Fruit fly (Drosophila melanogaster) whole organism, wandering third instar larva: ENCODE results near the gene Mocs1.

Experiments
- Abd-B ChIP-seq: fragments of >200 bp; optimal IDR thresholded peaks from 2 replicates; lab custom pipeline; 2017; ENCODE audit warnings: missing biosample characterization, missing genetic modification characterization
- CG32264 ChIP-seq: fragments of 200-800 bp; sonication (Bioruptor generic); optimal IDR thresholded peaks from 2 replicates; lab custom pipeline; 2016; ENCODE audit warnings: missing biosample characterization, missing genetic modification characterization
- CG9705 ChIP-seq: fragments of 200-800 bp; sonication (Bioruptor generic); optimal IDR thresholded peaks from 2 replicates; lab custom pipeline; 2018; ENCODE audit warnings: missing biosample characterization, mild to moderate bottlenecking, missing genetic modification characterization
- CrebA ChIP-seq: fragments of 200-800 bp; sonication (Bioruptor generic); optimal IDR thresholded peaks from 2 replicates; lab custom pipeline; 2016; ENCODE audit warnings: missing biosample characterization, mild to moderate bottlenecking, missing genetic modification characterization, borderline replicate concordance
- Dfd ChIP-seq: fragments of >200 bp; optimal IDR thresholded peaks from 2 replicates; lab custom pipeline; 2017; ENCODE audit warnings: missing biosample characterization, missing genetic modification characterization
- Dif ChIP-seq: fragments of 200-275, 200-300 bp; sonication (Bioruptor generic); optimal IDR thresholded peaks from 2 replicates; lab custom pipeline; 2018; ENCODE audit warnings: missing biosample characterization, missing genetic modification characterization; ENCODE audit not compliant: partially characterized antibody
- GATAd ChIP-seq: sonication (Bioruptor generic); optimal IDR thresholded peaks from 2 replicates; lab custom pipeline; 2016; ENCODE audit warnings: missing biosample characterization, missing genetic modification characterization
- HLH106 ChIP-seq: fragments of 200-800 bp; optimal IDR thresholded peaks from 3 replicates; lab custom pipeline; 2019; ENCODE audit warnings: missing biosample characterization, mild to moderate bottlenecking, missing genetic modification characterization, moderate library complexity
- Hnf4 ChIP-seq: fragments of 200-800 bp; sonication (Bioruptor generic); optimal IDR thresholded peaks from 2 replicates; lab custom pipeline; 2016; ENCODE audit warnings: missing biosample characterization, mild to moderate bottlenecking, missing genetic modification characterization
- Hr78 ChIP-seq: fragments of >200 bp; optimal IDR thresholded peaks from 2 replicates; lab custom pipeline; 2017; ENCODE audit warnings: missing biosample characterization, missing genetic modification characterization
- Hr83 ChIP-seq: fragments of 200-300 bp; sonication (Bioruptor generic); optimal IDR thresholded peaks from 2 replicates; lab custom pipeline; 2016; ENCODE audit warnings: missing biosample characterization, mild to moderate bottlenecking, missing genetic modification characterization, moderate library complexity; ENCODE audit not compliant: poor library complexity, severe bottlenecking
- Jra ChIP-seq: sonication (Bioruptor generic); optimal IDR thresholded peaks from 2 replicates; lab custom pipeline; 2016; ENCODE audit warnings: missing biosample characterization, missing genetic modification characterization
- Mio ChIP-seq: sonication (Bioruptor generic); optimal IDR thresholded peaks from 2 replicates; lab custom pipeline; 2016; ENCODE audit warnings: missing biosample characterization, missing genetic modification characterization
- Myc ChIP-seq: fragments of >200 bp; optimal IDR thresholded peaks from 2 replicates; lab custom pipeline; 2017
- N ChIP-seq: fragments of >200 bp; optimal IDR thresholded peaks from 2 replicates; lab custom pipeline; 2018; ENCODE audit warnings: missing biosample characterization, missing external identifiers, missing genetic modification characterization
- OdsH ChIP-seq: fragments of 200-800 bp; sonication (Bioruptor generic); optimal IDR thresholded peaks from 2 replicates; lab custom pipeline; 2016; ENCODE audit warnings: missing biosample characterization, mild to moderate bottlenecking, missing genetic modification characterization
- Rel ChIP-seq, 2 experiments: fragments of 200-800 bp; sonication (Bioruptor generic) in 1 of 2; optimal IDR thresholded peaks; 2 replicates in 1 of 2; 3 replicates in 1 of 2; lab custom pipeline; 2016 to 2019; ENCODE audit warnings: mild to moderate bottlenecking in 2 of 2, missing biosample characterization in 2 of 2, missing genetic modification characterization in 2 of 2, moderate library complexity in 1 of 2
- Sp1 ChIP-seq: fragments of 200-800 bp; sonication (Bioruptor generic); optimal IDR thresholded peaks from 3 replicates; lab custom pipeline; 2019; ENCODE audit warnings: missing biosample characterization, mild to moderate bottlenecking, missing genetic modification characterization, moderate library complexity
- Vsx2 ChIP-seq: fragments of 200-300, 225-300 bp; sonication (Bioruptor generic); optimal IDR thresholded peaks from 2 replicates; lab custom pipeline; 2018; ENCODE audit warnings: missing biosample characterization, missing genetic modification characterization; ENCODE audit not compliant: partially characterized antibody
- br ChIP-seq: fragments of 200-800 bp; sonication (Bioruptor generic); optimal IDR thresholded peaks from 2 replicates; lab custom pipeline; 2016; ENCODE audit warnings: missing biosample characterization, missing genetic modification characterization
- brk ChIP-seq: fragments of 200-800 bp; sonication (Bioruptor generic); optimal IDR thresholded peaks from 2 replicates; lab custom pipeline; 2016; ENCODE audit warnings: missing biosample characterization, mild to moderate bottlenecking, missing genetic modification characterization
- dl ChIP-seq, 2 experiments: fragments of 175-275, 200-275 bp in 1 of 2; fragments of 200-275 bp in 1 of 2; sonication (Bioruptor generic); optimal IDR thresholded peaks; lab custom pipeline; 2018; ENCODE audit warnings: mild to moderate bottlenecking in 2 of 2, missing biosample characterization in 2 of 2, missing genetic modification characterization in 2 of 2, moderate library complexity in 2 of 2; ENCODE audit not compliant: partially characterized antibody in 2 of 2, insufficient read depth in 1 of 2
- dmrt93B ChIP-seq: fragments of 200-800 bp; sonication (Bioruptor generic); optimal IDR thresholded peaks from 2 replicates; lab custom pipeline; 2018; ENCODE audit warnings: missing biosample characterization, mild to moderate bottlenecking, missing genetic modification characterization
- dsf ChIP-seq: sonication (Bioruptor generic); optimal IDR thresholded peaks from 2 replicates; lab custom pipeline; 2016; ENCODE audit warnings: missing biosample characterization, missing genetic modification characterization, borderline replicate concordance
- ey ChIP-seq: fragments of 200-800 bp; sonication (Bioruptor generic); optimal IDR thresholded peaks from 2 replicates; lab custom pipeline; 2016; ENCODE audit warnings: missing biosample characterization, missing genetic modification characterization
- foxo ChIP-seq, 2 experiments: fragments of 200-800 bp; sonication (Bioruptor generic); optimal IDR thresholded peaks; 2 replicates in 1 of 2; 3 replicates in 1 of 2; lab custom pipeline; 2016 to 2017; ENCODE audit warnings: missing biosample characterization in 2 of 2, missing genetic modification characterization in 2 of 2
- fru ChIP-seq: fragments of 200-800 bp; sonication (Bioruptor generic); optimal IDR thresholded peaks from 3 replicates; lab custom pipeline; 2016; ENCODE audit warnings: missing biosample characterization, mild to moderate bottlenecking, missing genetic modification characterization
- h ChIP-seq: fragments of 200-800 bp; sonication (Bioruptor generic); optimal IDR thresholded peaks from 3 replicates; lab custom pipeline; 2016; ENCODE audit warnings: missing biosample characterization, mild to moderate bottlenecking, missing genetic modification characterization
- jim ChIP-seq: fragments of 175-275, 200-325 bp; sonication (Bioruptor generic); optimal IDR thresholded peaks from 2 replicates; lab custom pipeline; 2016; ENCODE audit warnings: missing biosample characterization, mild to moderate bottlenecking, missing genetic modification characterization
- lola ChIP-seq: fragments of >200 bp; optimal IDR thresholded peaks from 2 replicates; lab custom pipeline; 2017; ENCODE audit warnings: missing biosample characterization, missing genetic modification characterization
- pan ChIP-seq: fragments of >200 bp; optimal IDR thresholded peaks from 2 replicates; lab custom pipeline; 2017
- psq ChIP-seq: fragments of 200-800 bp; sonication (Bioruptor generic); optimal IDR thresholded peaks from 3 replicates; lab custom pipeline; 2017; ENCODE audit warnings: missing biosample characterization, mild to moderate bottlenecking, missing genetic modification characterization, moderate library complexity
- rgr ChIP-seq: fragments of 200-800 bp; sonication (Bioruptor generic); optimal IDR thresholded peaks from 3 replicates; lab custom pipeline; 2016; ENCODE audit warnings: missing biosample characterization, mild to moderate bottlenecking, missing genetic modification characterization
- sage ChIP-seq: fragments of 200-800 bp; sonication (Bioruptor generic); optimal IDR thresholded peaks from 2 replicates; lab custom pipeline; 2016; ENCODE audit warnings: missing biosample characterization, mild to moderate bottlenecking, missing genetic modification characterization
- sv ChIP-seq: fragments of 200-800 bp; sonication (Bioruptor generic); optimal IDR thresholded peaks from 3 replicates; lab custom pipeline; 2016; ENCODE audit warnings: missing biosample characterization, missing genetic modification characterization
- tai ChIP-seq: sonication (Bioruptor generic); optimal IDR thresholded peaks from 2 replicates; lab custom pipeline; 2016; ENCODE audit warnings: missing biosample characterization, missing genetic modification characterization
- usp ChIP-seq: fragments of >200 bp; optimal IDR thresholded peaks from 2 replicates; lab custom pipeline; 2017; ENCODE audit warnings: missing biosample characterization, missing genetic modification characterization
- woc ChIP-seq: sonication (Bioruptor generic); optimal IDR thresholded peaks from 2 replicates; lab custom pipeline; 2016; ENCODE audit warnings: missing biosample characterization, mild to moderate bottlenecking, missing genetic modification characterization

Gene Mocs1

DNA sequence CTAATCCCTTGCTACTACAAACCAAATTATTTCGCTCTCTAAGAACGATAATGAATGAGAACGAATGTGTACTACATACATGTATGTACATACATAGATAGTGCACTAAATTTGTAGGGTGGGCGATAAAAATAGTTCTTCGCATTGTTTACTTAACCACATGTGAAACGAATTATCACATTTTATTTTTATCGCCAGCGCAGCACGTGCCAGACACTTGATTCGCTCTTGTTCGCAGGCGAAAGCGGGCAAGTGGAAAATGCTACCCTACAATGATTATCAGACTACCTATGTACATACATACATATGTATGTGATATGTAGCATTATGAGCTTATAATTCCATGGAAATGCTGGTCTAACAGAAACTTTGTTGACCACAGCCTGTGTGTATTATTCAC is 15.5 kb downstream of the Mocs1 start:
- TF ChIP-seq CrebA, result no peak
- no peak for TF ChIP-seq rgr (GFP tag; lab: Kevin White, UChicago)
- no peak for TF ChIP-seq jim (GFP tag; lab: Kevin White, UChicago)
- no peak for TF ChIP-seq tai (GFP tag; lab: Kevin White, UChicago)
- no peak for TF ChIP-seq N (GFP tag; lab: Kevin White, UChicago)
- TF ChIP-seq fru (GFP tag; lab: Kevin White, UChicago), result no peak
- no peak for TF ChIP-seq HLH106 (tag; lab: Kevin White, UChicago)
- no peak for TF ChIP-seq dsf
- TF ChIP-seq ey, result no peak
- no peak for TF ChIP-seq woc
- TF ChIP-seq Vsx2 (GFP tag; lab: Kevin White, UChicago), result no peak
- TF ChIP-seq Mio, result no peak
- no peak for TF ChIP-seq usp (GFP tag; lab: Kevin White, UChicago)
- TF ChIP-seq Hnf4, result no peak

DNA sequence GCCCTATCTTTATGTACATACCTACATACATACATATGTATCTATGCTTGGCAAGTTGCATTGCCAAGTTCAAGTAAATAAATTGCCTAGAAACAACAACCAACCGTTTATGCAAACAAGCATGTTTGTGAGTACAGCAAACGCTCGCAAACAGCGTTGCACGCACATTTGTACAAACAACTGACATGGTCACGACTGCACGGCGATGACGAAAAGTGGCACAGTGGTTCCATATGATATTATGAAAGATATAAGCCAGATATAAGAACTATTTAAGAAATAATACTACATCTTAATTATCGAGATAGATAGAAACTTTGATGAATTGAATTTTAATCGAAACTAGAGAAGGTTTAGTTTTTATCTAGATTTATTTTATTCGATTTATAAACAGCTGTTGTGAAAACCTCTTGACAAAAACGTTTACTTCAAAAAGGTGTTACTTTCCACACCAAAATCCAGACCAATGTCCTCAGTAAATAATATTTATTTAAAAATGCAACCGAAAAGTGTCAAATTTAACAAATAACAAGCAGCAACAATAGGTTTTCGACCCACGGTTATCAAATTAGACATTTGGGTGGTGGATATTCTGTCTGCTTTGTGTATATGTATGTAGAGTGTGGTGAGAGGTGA is 19.6 kb downstream of the Mocs1 start:
- TF ChIP-seq Vsx2 (GFP tag; lab: Kevin White, UChicago), result no peak
- peak; percentile 54 for TF ChIP-seq HLH106 (tag; lab: Kevin White, UChicago)
- peak; percentile 40 for TF ChIP-seq brk
- TF ChIP-seq CG32264 (GFP tag; lab: Kevin White, UChicago), result peak; percentile 13
- TF ChIP-seq CG9705 (GFP tag; lab: Kevin White, UChicago), result no peak
- TF ChIP-seq Dfd, result no peak
- TF ChIP-seq Mio, result no peak
- TF ChIP-seq dl (GFP tag; optimal IDR thresholded peaks at IDR 0.05; lab: Kevin White, UChicago; ENCODE audit: insufficient read depth in 1 of 2, partially characterized antibody in 2 of 2), result no peak
- TF ChIP-seq jim (GFP tag; lab: Kevin White, UChicago), result peak; percentile 55
- TF ChIP-seq Sp1, result peak; percentile 76
- TF ChIP-seq woc, result peak; percentile 68
- no peak for TF ChIP-seq usp (GFP tag; lab: Kevin White, UChicago)
- peak; percentile 96 for TF ChIP-seq Hr83 (GFP tag; lab: Kevin White, UChicago)
- peak; percentile 47 for TF ChIP-seq Hnf4
- no peak for TF ChIP-seq lola
- TF ChIP-seq tai (GFP tag; lab: Kevin White, UChicago), result peak; percentile 78
- TF ChIP-seq br (GFP tag; lab: Kevin White, UChicago), result peak; percentile 70
- no peak for TF ChIP-seq Hr78 (GFP tag; lab: Kevin White, UChicago)
- peak; percentile 80 for TF ChIP-seq OdsH (GFP tag; lab: Kevin White, UChicago)
- peak; percentile 79 for TF ChIP-seq psq (GFP tag; lab: Kevin White, UChicago)
- peak; percentile 25 for TF ChIP-seq GATAd (GFP tag; lab: Kevin White, UChicago)
- peak in 1 of 2 experiments; percentile 84 for TF ChIP-seq foxo (GFP tag; optimal IDR thresholded peaks at IDR 0.05; lab: Kevin White, UChicago)
- no peak for TF ChIP-seq dsf
- TF ChIP-seq ey, result peak; percentile 74
- TF ChIP-seq Rel (GFP tag; optimal IDR thresholded peaks at IDR 0.05; lab: Kevin White, UChicago), result no peak
- no peak for TF ChIP-seq Rel (tag; optimal IDR thresholded peaks at IDR 0.05; lab: Kevin White, UChicago)
- TF ChIP-seq dmrt93B (GFP tag; lab: Kevin White, UChicago), result peak; percentile 6
- TF ChIP-seq CrebA, result no peak
- no peak for TF ChIP-seq Dif (GFP tag; lab: Kevin White, UChicago)
- TF ChIP-seq h (GFP tag; lab: Kevin White, UChicago), result peak; percentile 81
- no peak for TF ChIP-seq N (GFP tag; lab: Kevin White, UChicago)
- peak; percentile 42 for TF ChIP-seq sage (GFP tag; lab: Kevin White, UChicago)
- TF ChIP-seq Abd-B (GFP tag; lab: Kevin White, UChicago), result no peak
- no peak for TF ChIP-seq pan (lab: Kevin White, UChicago)
- TF ChIP-seq fru (GFP tag; lab: Kevin White, UChicago), result peak; percentile 72
- TF ChIP-seq sv, result peak; percentile 90
- TF ChIP-seq rgr (GFP tag; lab: Kevin White, UChicago), result peak; percentile 74
- no peak for TF ChIP-seq Myc (lab: Kevin White, UChicago)
- peak; percentile 8 for TF ChIP-seq Jra (GFP tag; lab: Kevin White, UChicago)
